Fruit fly (Drosophila melanogaster): ENCODE measurements around the gene CG42538.

DNA sequence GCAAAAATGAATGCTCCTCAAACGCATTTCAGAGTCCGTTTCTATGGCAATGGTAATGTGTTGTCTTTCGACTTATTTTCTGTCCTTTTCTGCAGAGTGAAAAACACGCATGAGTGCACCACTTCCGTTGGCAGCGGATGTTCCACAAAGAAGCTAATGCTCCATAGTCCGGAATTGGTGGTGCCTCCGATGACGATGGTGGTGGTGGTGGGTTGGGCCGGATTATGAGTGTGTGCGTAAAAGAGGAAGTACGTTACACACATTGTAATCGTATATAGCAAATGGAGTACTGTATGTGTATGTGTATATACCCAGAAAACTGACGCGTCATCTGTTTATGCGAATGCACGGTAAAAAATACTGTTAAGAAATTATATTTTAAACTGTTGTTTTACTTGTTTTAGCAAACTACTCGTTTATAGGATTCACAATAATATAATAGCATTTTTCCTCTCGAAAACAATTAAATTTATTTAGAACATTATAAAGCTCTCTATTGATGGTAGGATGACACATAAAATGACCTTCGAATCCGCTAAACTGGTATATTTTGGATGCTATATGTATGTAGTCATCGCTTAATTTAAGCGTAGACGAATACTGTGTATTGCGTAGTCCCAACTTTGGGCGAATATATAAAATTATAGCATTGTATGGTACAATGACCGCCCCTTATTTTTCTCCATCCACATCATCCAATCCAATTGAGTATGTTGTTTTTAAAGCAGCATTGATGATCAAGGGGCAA, 10.9 kb downstream of the CG42538 start:
- TF ChIP-seq usp (GFP tag; optimal IDR thresholded peaks at IDR 0.05) (no peak), EcR (GFP tag; optimal IDR thresholded peaks at IDR 0.05) (no peak), pan (optimal IDR thresholded peaks at IDR 0.05) (no peak), Dll (optimal IDR thresholded peaks at IDR 0.05) (no peak), psq (optimal IDR thresholded peaks at IDR 0.05) (no peak)
